Worm (Caenorhabditis elegans) whole organism, L4/young adult: ENCODE data around the gene nhr-4.

Experiments
- W03F9.2 ChIP-seq: fragments of 150-350 bp; optimal IDR thresholded peaks from 2 replicates; lab custom pipeline; 2014; ENCODE audit warnings: missing biosample characterization, missing genetic modification characterization
- dao-5 ChIP-seq: sonication (generic microtip); optimal IDR thresholded peaks from 2 replicates; lab custom pipeline; 2016; ENCODE audit warnings: missing genotype, missing genetic modification characterization, moderate library complexity, missing compliant biosample characterization
- him-1 ChIP-seq: sonication (generic microtip); optimal IDR thresholded peaks from 2 replicates; lab custom pipeline; 2016; ENCODE audit warnings: missing genotype, missing genetic modification reagents, missing genetic modification characterization, missing compliant biosample characterization

Gene nhr-4

DNA sequence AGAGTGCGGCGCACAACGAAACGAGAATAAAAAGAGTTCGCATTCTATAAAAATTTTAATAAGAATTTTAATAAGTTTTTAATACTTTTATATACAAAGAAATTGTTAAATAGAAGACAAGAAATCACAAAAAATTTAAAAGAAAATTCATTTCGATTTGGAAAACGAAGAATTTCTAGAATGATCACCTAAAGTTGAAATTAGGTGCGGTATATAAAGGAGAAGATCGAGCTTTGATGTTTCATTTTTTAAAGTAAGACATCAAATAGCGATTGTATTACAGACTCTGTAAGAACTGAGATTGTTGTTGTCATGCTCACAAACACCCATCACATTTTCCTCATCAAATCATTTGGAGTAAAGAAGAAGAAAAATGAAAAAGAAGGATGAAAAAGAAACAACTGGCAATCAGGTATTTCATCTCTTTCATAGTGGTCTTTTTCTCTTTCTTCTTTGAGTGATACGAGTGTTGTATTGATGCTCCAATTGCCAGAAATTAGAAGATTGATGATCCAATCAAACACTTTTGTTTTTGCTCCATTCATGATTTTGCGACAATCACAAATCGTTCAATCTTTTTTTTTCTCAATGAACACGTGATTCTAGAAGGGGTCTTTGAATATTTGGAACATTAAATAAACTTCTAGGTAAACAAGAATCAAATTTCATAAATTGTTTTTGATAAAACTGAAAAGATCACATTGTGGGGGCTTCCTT is 49.2 kb downstream of the nhr-4 start, which contains the start of gene dur-1:
dur-1 (minus strand) TSS at position 51 of the 717 bp plus-strand sequence.
- TF ChIP-seq him-1 (tag; lab: Kevin White, UChicago), result no peak
- TF ChIP-seq dao-5 (tag; lab: Kevin White, UChicago), result no peak
- no peak for TF ChIP-seq W03F9.2 (tag; lab: Kevin White, UChicago)
